Worm (Caenorhabditis elegans): ENCODE results near the gene srd-58.

Gene srd-58

DNA sequence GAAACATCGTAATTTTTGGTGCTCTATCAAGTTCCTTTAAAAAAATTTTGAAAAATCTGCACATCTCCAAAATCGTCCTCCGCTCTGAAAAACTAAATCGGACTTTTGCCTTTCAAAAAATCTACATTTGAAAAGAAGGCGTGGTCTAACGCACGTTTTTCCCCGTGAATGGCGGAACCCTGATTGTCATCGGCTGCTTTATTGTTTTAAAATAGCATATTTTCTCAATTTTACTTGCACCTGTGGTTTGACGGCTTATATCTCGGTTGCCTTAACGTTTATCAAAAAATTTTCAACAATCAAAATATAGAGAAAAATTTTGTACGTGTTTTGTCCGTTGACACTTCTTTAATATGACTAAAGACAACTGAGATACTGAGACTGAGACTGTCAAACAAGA is 27.1 kb upstream of the srd-58 start:
- no peak for TF ChIP-seq elt-1 (tag; optimal IDR thresholded peaks at IDR 0.05; ENCODE audit: borderline replicate concordance, insufficient read depth)
- no peak for TF ChIP-seq ham-2 (GFP tag; optimal IDR thresholded peaks at IDR 0.05)
- no peak for TF ChIP-seq mep-1 (tag; optimal IDR thresholded peaks at IDR 0.05)
- TF ChIP-seq ztf-11 (tag; optimal IDR thresholded peaks at IDR 0.05) = no peak
- no peak for TF ChIP-seq ces-1 (GFP tag; optimal IDR thresholded peaks at IDR 0.05)
- no peak for TF ChIP-seq sptf-1 (tag; optimal IDR thresholded peaks at IDR 0.05)
- TF ChIP-seq unc-120 (tag; optimal IDR thresholded peaks at IDR 0.05; ENCODE audit: poor library complexity, severe bottlenecking) = no peak
- no peak for TF ChIP-seq pha-4 (tag; optimal IDR thresholded peaks at IDR 0.05)
- no peak for TF ChIP-seq nhr-12 (tag; optimal IDR thresholded peaks at IDR 0.05)
- TF ChIP-seq snpc-4 (tag; optimal IDR thresholded peaks at IDR 0.05) = no peak
- no peak for TF ChIP-seq lsy-2 (tag; optimal IDR thresholded peaks at IDR 0.05)
- no peak for TF ChIP-seq lin-13 (tag; optimal IDR thresholded peaks at IDR 0.05)
- TF ChIP-seq nhr-2 (tag; optimal IDR thresholded peaks at IDR 0.05) = no peak
- TF ChIP-seq nhr-237 (tag; optimal IDR thresholded peaks at IDR 0.05) = no peak
- TF ChIP-seq M03D4.4 (tag; optimal IDR thresholded peaks at IDR 0.05) = no peak
- no peak for TF ChIP-seq nhr-76 (tag; optimal IDR thresholded peaks at IDR 0.05)
- no peak for TF ChIP-seq hlh-1 (tag; optimal IDR thresholded peaks at IDR 0.05)
- TF ChIP-seq unc-62 (GFP tag; optimal IDR thresholded peaks at IDR 0.05) = no peak

DNA sequence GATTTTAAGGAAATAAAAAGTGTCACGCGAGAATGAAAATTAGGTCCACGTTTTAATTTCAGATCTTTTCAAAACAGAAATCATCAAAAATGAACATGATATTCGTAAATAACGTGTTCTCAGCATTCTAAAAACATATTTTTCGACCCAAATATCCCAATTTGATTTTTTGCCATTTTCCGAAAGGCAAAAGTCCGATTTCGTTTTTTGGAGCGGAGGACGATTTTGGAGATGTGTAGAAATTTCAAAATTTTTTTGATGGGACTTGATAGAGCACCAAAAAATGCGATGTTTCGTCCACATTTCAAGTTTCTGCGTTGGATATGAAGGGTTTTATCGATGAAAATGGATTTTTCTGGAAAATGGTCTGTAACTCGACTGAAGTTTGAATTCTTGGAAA is 25.8 kb upstream of the srd-58 start:
- TF ChIP-seq lsy-2 (tag; optimal IDR thresholded peaks at IDR 0.05) = no peak
- TF ChIP-seq unc-39 (tag; optimal IDR thresholded peaks at IDR 0.05) = no peak
- no peak for TF ChIP-seq lin-13 (tag; optimal IDR thresholded peaks at IDR 0.05)
- TF ChIP-seq flh-1 (GFP tag; optimal IDR thresholded peaks at IDR 0.05) = no peak
- TF ChIP-seq drap-1 (GFP tag; optimal IDR thresholded peaks at IDR 0.05) = no peak
- TF ChIP-seq pha-4 (tag; optimal IDR thresholded peaks at IDR 0.05) = no peak

DNA sequence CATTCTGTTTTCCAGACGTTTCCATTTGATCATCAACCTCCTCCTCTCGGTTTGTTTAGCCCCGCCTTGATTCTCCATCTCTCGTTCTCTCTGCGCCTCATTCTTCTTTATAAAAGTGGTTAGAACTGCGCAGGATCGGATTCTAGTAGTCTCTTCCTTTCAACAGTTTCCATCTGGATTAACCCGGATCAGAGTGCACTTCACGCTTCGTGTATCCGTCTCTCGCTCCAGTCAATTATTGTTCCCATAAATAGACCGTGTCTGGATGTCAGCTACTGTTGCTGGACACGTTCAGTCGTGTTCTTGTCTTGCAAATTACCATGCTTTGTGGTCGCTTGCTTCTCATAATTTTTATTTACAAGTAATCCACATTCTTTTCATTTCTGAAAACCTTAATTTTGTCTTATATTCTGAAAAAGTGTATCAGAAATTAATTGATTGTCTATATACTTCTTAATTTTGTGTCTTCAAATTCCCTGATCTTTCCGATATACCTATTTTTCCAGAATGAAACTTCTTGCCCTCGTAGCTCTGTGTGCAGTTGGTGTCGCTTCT is 23.9 kb upstream of the srd-58 start, which contains the start of gene F32A5.4:
TSS of gene F32A5.4 (plus strand) at position 505 of the 555 bp plus-strand sequence.
- no peak for TF ChIP-seq lin-13 (tag; optimal IDR thresholded peaks at IDR 0.05)
- TF ChIP-seq lsy-2 (tag; optimal IDR thresholded peaks at IDR 0.05) = no peak
- TF ChIP-seq sem-2 (GFP tag; optimal IDR thresholded peaks at IDR 0.05) = no peak
- no peak for TF ChIP-seq elt-3 (tag; optimal IDR thresholded peaks at IDR 0.05)
- no peak for TF ChIP-seq zip-8 (tag; optimal IDR thresholded peaks at IDR 0.05)
- no peak for TF ChIP-seq ceh-39 (tag; optimal IDR thresholded peaks at IDR 0.05)
- no peak for TF ChIP-seq unc-39 (tag; optimal IDR thresholded peaks at IDR 0.05)
- TF ChIP-seq flh-1 (GFP tag; optimal IDR thresholded peaks at IDR 0.05) = no peak
- no peak for TF ChIP-seq ces-1 (GFP tag; optimal IDR thresholded peaks at IDR 0.05)
- TF ChIP-seq unc-62 (GFP tag; optimal IDR thresholded peaks at IDR 0.05) = no peak
- TF ChIP-seq blmp-1 (tag; optimal IDR thresholded peaks at IDR 0.05) = no peak
- no peak for TF ChIP-seq nhr-12 (tag; optimal IDR thresholded peaks at IDR 0.05)
- no peak for TF ChIP-seq unc-120 (tag; optimal IDR thresholded peaks at IDR 0.05; ENCODE audit: poor library complexity, severe bottlenecking)
- no peak for TF ChIP-seq ham-2 (GFP tag; optimal IDR thresholded peaks at IDR 0.05)

DNA sequence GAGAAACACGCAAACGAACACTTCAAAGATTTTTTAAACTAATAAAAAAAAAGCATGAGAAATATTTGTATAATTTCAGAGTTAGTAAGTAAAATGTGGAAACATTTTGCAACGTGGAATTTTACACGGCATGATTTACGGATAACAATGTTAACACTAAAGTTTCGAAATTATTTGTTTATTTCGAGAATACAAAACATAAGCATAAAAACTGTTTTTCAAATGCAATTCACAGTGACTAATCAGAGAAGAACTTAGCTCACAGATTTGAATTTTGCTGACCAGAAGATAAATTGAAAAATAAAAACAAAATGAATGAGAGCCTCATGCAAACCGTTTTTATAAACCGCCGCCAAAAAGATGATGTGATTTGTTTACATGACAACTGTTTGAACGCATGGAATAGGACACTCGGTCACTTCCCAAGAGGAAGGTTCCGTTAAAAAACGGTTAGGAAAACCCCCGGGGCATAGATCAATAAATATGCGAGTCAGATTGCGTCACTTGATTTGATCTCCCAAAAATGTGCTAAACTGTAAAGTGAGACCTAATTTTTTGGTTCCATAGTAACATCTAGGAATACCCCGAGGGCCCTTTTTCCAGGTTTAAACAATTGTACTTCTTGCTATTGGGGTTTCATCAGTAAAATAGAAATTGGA is 21.1 kb upstream of the srd-58 start, which contains the start of gene clh-3:
TSS of gene clh-3 (minus strand) at position 51 of the 659 bp plus-strand sequence.
- TF ChIP-seq pha-4 (tag; optimal IDR thresholded peaks at IDR 0.05) (no peak), nhr-2 (tag; optimal IDR thresholded peaks at IDR 0.05) (no peak), cnd-1 (tag; optimal IDR thresholded peaks at IDR 0.05) (no peak), zip-8 (tag; optimal IDR thresholded peaks at IDR 0.05) (no peak), ceh-83 (GFP tag; optimal IDR thresholded peaks at IDR 0.05) (no peak), ceh-39 (tag; optimal IDR thresholded peaks at IDR 0.05) (no peak), snpc-4 (tag; optimal IDR thresholded peaks at IDR 0.05) (no peak), drap-1 (GFP tag; optimal IDR thresholded peaks at IDR 0.05) (no peak), sem-2 (GFP tag; optimal IDR thresholded peaks at IDR 0.05) (no peak), mls-2 (tag; optimal IDR thresholded peaks at IDR 0.05) (no peak), flh-1 (GFP tag; optimal IDR thresholded peaks at IDR 0.05) (no peak), mep-1 (tag; optimal IDR thresholded peaks at IDR 0.05) (no peak), nhr-237 (tag; optimal IDR thresholded peaks at IDR 0.05) (no peak), elt-3 (tag; optimal IDR thresholded peaks at IDR 0.05) (no peak), ham-2 (GFP tag; optimal IDR thresholded peaks at IDR 0.05) (no peak), hlh-1 (tag; optimal IDR thresholded peaks at IDR 0.05) (no peak), M03D4.4 (tag; optimal IDR thresholded peaks at IDR 0.05) (no peak), unc-120 (tag; optimal IDR thresholded peaks at IDR 0.05; ENCODE audit: poor library complexity, severe bottlenecking) (no peak)

DNA sequence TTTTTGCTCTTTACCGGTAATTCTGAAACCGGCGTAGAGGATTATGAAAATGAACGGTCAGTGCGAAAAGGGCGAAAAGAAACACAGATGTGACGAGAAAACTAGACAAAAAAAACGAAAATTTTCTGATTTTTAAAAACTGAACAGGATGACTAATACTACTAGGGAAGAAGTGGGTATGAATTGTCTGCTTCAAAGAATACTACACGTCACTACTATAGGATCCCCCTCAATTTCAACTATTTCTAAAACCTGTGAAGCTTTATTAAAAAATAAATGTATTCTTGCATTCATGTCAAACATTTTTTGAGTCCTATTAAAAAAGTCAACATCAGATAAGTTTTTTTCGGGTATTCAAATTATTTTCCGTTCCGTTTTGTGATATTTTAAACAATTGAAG is 19.2 kb upstream of the srd-58 start:
- no peak for TF ChIP-seq elt-1 (tag; optimal IDR thresholded peaks at IDR 0.05; ENCODE audit: borderline replicate concordance, insufficient read depth)
- no peak for TF ChIP-seq nhr-12 (tag; optimal IDR thresholded peaks at IDR 0.05)
- TF ChIP-seq sem-2 (GFP tag; optimal IDR thresholded peaks at IDR 0.05) = no peak
- TF ChIP-seq ces-1 (GFP tag; optimal IDR thresholded peaks at IDR 0.05) = no peak
- TF ChIP-seq ceh-83 (GFP tag; optimal IDR thresholded peaks at IDR 0.05) = no peak
- TF ChIP-seq ham-2 (GFP tag; optimal IDR thresholded peaks at IDR 0.05) = no peak
- TF ChIP-seq unc-62 (GFP tag; optimal IDR thresholded peaks at IDR 0.05) = no peak
- no peak for TF ChIP-seq lin-32 (GFP tag; optimal IDR thresholded peaks at IDR 0.05)
- no peak for TF ChIP-seq nhr-2 (tag; optimal IDR thresholded peaks at IDR 0.05)
- TF ChIP-seq hlh-1 (tag; optimal IDR thresholded peaks at IDR 0.05) = no peak
- no peak for TF ChIP-seq bed-3 (GFP tag; optimal IDR thresholded peaks at IDR 0.05)
- TF ChIP-seq nhr-76 (tag; optimal IDR thresholded peaks at IDR 0.05) = no peak
- no peak for TF ChIP-seq unc-120 (tag; optimal IDR thresholded peaks at IDR 0.05; ENCODE audit: poor library complexity, severe bottlenecking)
- TF ChIP-seq snpc-4 (tag; optimal IDR thresholded peaks at IDR 0.05) = no peak
- no peak for TF ChIP-seq drap-1 (GFP tag; optimal IDR thresholded peaks at IDR 0.05)
- no peak for TF ChIP-seq zip-8 (tag; optimal IDR thresholded peaks at IDR 0.05)

Measured in whole organism, mixed stage, embryonic.